Worm (Caenorhabditis elegans): Measurements from ENCODE around the gene pygl-1.
"Not testable (repeated sequence)": the region's sequence is repeated elsewhere in the genome, so short reads cannot be mapped to it uniquely, and the experiment has no call there.

Gene pygl-1

ce11 chrV:3611654-3612053, 32.8 kb downstream of the pygl-1 start, which contains the start of gene T22F3.10:
Gene T22F3.10 (minus strand): TSS chrV:3611754.
- no peak for TF ChIP-seq ztf-4 (tag; optimal IDR thresholded peaks at IDR 0.05)
- TF ChIP-seq gmeb-1 (tag; optimal IDR thresholded peaks at IDR 0.05): no peak
- no peak for TF ChIP-seq zag-1 (tag; optimal IDR thresholded peaks at IDR 0.05)
- no peak for TF ChIP-seq ceh-82 (tag; optimal IDR thresholded peaks at IDR 0.05)

- TF ChIP-seq gmeb-1 (tag; optimal IDR thresholded peaks at IDR 0.05) (no peak), zag-1 (tag; optimal IDR thresholded peaks at IDR 0.05) (no peak), elt-3 (tag; optimal IDR thresholded peaks at IDR 0.05) (no peak), unc-62 (GFP tag; optimal IDR thresholded peaks at IDR 0.05) (no peak), crh-2 (tag; optimal IDR thresholded peaks at IDR 0.05) (no peak), ztf-11 (tag; optimal IDR thresholded peaks at IDR 0.05) (no peak), sma-9 (GFP tag; optimal IDR thresholded peaks at IDR 0.05) (no peak), sma-9 (tag; optimal IDR thresholded peaks at IDR 0.05) (no peak), nhr-77 (tag; optimal IDR thresholded peaks at IDR 0.05) (no peak), fos-1 (tag; optimal IDR thresholded peaks at IDR 0.05) (no peak), R02D3.7 (tag; optimal IDR thresholded peaks at IDR 0.05) (no peak), nhr-23 (tag; optimal IDR thresholded peaks at IDR 0.05) (no peak), sma-3 (GFP tag; optimal IDR thresholded peaks at IDR 0.05) (no peak), ztf-4 (tag; optimal IDR thresholded peaks at IDR 0.05) (no peak), snpc-4 (tag; optimal IDR thresholded peaks at IDR 0.05) (no peak), elt-1 (tag; optimal IDR thresholded peaks at IDR 0.05) (no peak), blmp-1 (tag; optimal IDR thresholded peaks at IDR 0.05; ENCODE audit: insufficient read depth) (no peak), skn-1 (tag; optimal IDR thresholded peaks at IDR 0.05) (no peak), mdl-1 (tag; optimal IDR thresholded peaks at IDR 0.05) (no peak), unc-39 (tag; optimal IDR thresholded peaks at IDR 0.05) (no peak)
Measured at ce11 chrV:3613042-3613441, 34.2 kb downstream of the pygl-1 start.

ce11 chrV:3614397-3614796, 35.6 kb downstream of the pygl-1 start, which contains the start of gene T22F3.11:
Gene T22F3.11 (minus strand): TSS chrV:3614553.
- TF ChIP-seq R02D3.7 (tag; optimal IDR thresholded peaks at IDR 0.05): no peak
- TF ChIP-seq gmeb-1 (tag; optimal IDR thresholded peaks at IDR 0.05): no peak
- no peak for TF ChIP-seq Y55F3AM.14 (GFP tag; optimal IDR thresholded peaks at IDR 0.05)
- no peak for TF ChIP-seq ceh-82 (tag; optimal IDR thresholded peaks at IDR 0.05)
- no peak for TF ChIP-seq unc-39 (tag; optimal IDR thresholded peaks at IDR 0.05)
- TF ChIP-seq nhr-77 (tag; optimal IDR thresholded peaks at IDR 0.05): no peak
- no peak for TF ChIP-seq fos-1 (tag; optimal IDR thresholded peaks at IDR 0.05)
- no peak for TF ChIP-seq C34F6.9 (tag; optimal IDR thresholded peaks at IDR 0.05)
- no peak for TF ChIP-seq mdl-1 (tag; optimal IDR thresholded peaks at IDR 0.05)
- no peak for TF ChIP-seq nhr-129 (tag; optimal IDR thresholded peaks at IDR 0.05)
- no peak for TF ChIP-seq F13H6.1 (tag; optimal IDR thresholded peaks at IDR 0.05)
- TF ChIP-seq lsy-2 (tag; optimal IDR thresholded peaks at IDR 0.05): no peak
- no peak for TF ChIP-seq sma-9 (GFP tag; optimal IDR thresholded peaks at IDR 0.05)
- no peak for TF ChIP-seq sma-9 (tag; optimal IDR thresholded peaks at IDR 0.05)
- TF ChIP-seq elt-3 (tag; optimal IDR thresholded peaks at IDR 0.05): no peak
- no peak for TF ChIP-seq peb-1 (tag; optimal IDR thresholded peaks at IDR 0.05)
- TF ChIP-seq nhr-12 (tag; optimal IDR thresholded peaks at IDR 0.05): no peak
- no peak for TF ChIP-seq ceh-16 (tag; optimal IDR thresholded peaks at IDR 0.05)

- TF ChIP-seq blmp-1 (tag; optimal IDR thresholded peaks at IDR 0.05; ENCODE audit: insufficient read depth): no peak
- peak; percentile 35 for TF ChIP-seq nhr-21 (tag; optimal IDR thresholded peaks at IDR 0.05)
- TF ChIP-seq fos-1 (tag; optimal IDR thresholded peaks at IDR 0.05): no peak
- no peak for TF ChIP-seq mbf-1 (tag; optimal IDR thresholded peaks at IDR 0.05)
- TF ChIP-seq lsy-2 (tag; optimal IDR thresholded peaks at IDR 0.05): no peak
- TF ChIP-seq sma-9 (GFP tag; optimal IDR thresholded peaks at IDR 0.05): peak; percentile 59
- no peak for TF ChIP-seq sma-9 (tag; optimal IDR thresholded peaks at IDR 0.05)
- no peak for TF ChIP-seq mdl-1 (tag; optimal IDR thresholded peaks at IDR 0.05)
- TF ChIP-seq nhr-129 (tag; optimal IDR thresholded peaks at IDR 0.05): no peak
- TF ChIP-seq peb-1 (tag; optimal IDR thresholded peaks at IDR 0.05): no peak
- no peak for TF ChIP-seq ztf-1 (GFP tag; conservative IDR thresholded peaks at IDR 0.05)
- TF ChIP-seq nhr-23 (tag; optimal IDR thresholded peaks at IDR 0.05): no peak
- no peak for TF ChIP-seq ceh-82 (tag; optimal IDR thresholded peaks at IDR 0.05)
- no peak for TF ChIP-seq F13H6.1 (tag; optimal IDR thresholded peaks at IDR 0.05)
- no peak for TF ChIP-seq lin-39 (tag; optimal IDR thresholded peaks at IDR 0.05)
- TF ChIP-seq crh-2 (tag; optimal IDR thresholded peaks at IDR 0.05): no peak
- no peak for TF ChIP-seq unc-55 (GFP tag; optimal IDR thresholded peaks at IDR 0.05)
Measured at ce11 chrV:3616844-3617243, 38.0 kb downstream of the pygl-1 start.

- TF ChIP-seq nhr-10, peb-1, unc-39 (tag; optimal IDR thresholded peaks at IDR 0.05): not testable (repeated sequence)
Measured at ce11 chrV:3620608-3621007, 41.8 kb downstream of the pygl-1 start, which contains the start of gene srx-93. Gene srx-93 (minus strand): TSS chrV:3620708.
